Fruit fly (Drosophila melanogaster) whole organism, embryonic: Measurements from ENCODE around the gene CG6231.

Experiments used
- BEAF-32 ChIP-seq: fragments of 200-800 bp; sonication (Bioruptor generic); optimal IDR thresholded peaks from 3 replicates; lab custom pipeline; 2017; ENCODE audit warnings: missing biosample characterization, missing genetic modification characterization, mild to moderate bottlenecking, moderate library complexity, missing genetic modification reagents
- BtbVII ChIP-seq: fragments of 200-800 bp; sonication (Bioruptor generic); optimal IDR thresholded peaks from 3 replicates; lab custom pipeline; 2017; ENCODE audit warnings: missing biosample characterization, mild to moderate bottlenecking, missing genetic modification characterization
- C15 ChIP-seq: fragments of 200-800 bp; sonication (Bioruptor generic); IDR thresholded peaks from 3 replicates; pipeline ENCODE4 v1.3.6; 2022; ENCODE audit warnings: missing biosample characterization, missing genetic modification characterization
- CG10565 ChIP-seq: fragments of 200-800 bp; sonication (Bioruptor generic); optimal IDR thresholded peaks from 3 replicates; lab custom pipeline; 2016; ENCODE audit warnings: missing biosample characterization, mild to moderate bottlenecking, missing genetic modification characterization
- CG10959 ChIP-seq: fragments of 200-800 bp; sonication (Bioruptor generic); IDR thresholded peaks from 2 replicates; pipeline ENCODE4 v1.3.6; 2022; ENCODE audit warnings: missing biosample characterization, missing genetic modification characterization
- CG12769 ChIP-seq: fragments of 200-800 bp; sonication (Bioruptor generic); optimal IDR thresholded peaks from 2 replicates; lab custom pipeline; 2019; ENCODE audit warnings: missing biosample characterization, mild to moderate bottlenecking, missing genetic modification characterization, moderate library complexity
- CG13894 ChIP-seq: fragments of 200-800 bp; sonication (Bioruptor generic); optimal IDR thresholded peaks from 3 replicates; lab custom pipeline; 2018; ENCODE audit warnings: missing biosample characterization, mild to moderate bottlenecking, missing genetic modification characterization, moderate library complexity
- CG14860 ChIP-seq: fragments of 200-800 bp; sonication (Bioruptor generic); IDR thresholded peaks from 3 replicates; pipeline ENCODE4 v1.3.6; 2022; ENCODE audit warnings: missing biosample characterization, missing genetic modification characterization; ENCODE audit not compliant: partially characterized antibody
- CG14965 ChIP-seq: fragments of 200-800 bp; sonication (Bioruptor generic); optimal IDR thresholded peaks from 2 replicates; lab custom pipeline; 2016; ENCODE audit warnings: missing biosample characterization, missing genetic modification characterization, borderline replicate concordance
- CG15269 ChIP-seq: fragments of 200-800 bp; sonication (Bioruptor generic); optimal IDR thresholded peaks from 2 replicates; lab custom pipeline; 2018; ENCODE audit warnings: missing biosample characterization, mild to moderate bottlenecking, missing genetic modification characterization, moderate library complexity
- CG1647 ChIP-seq: fragments of 200-800 bp; sonication (Bioruptor generic); optimal IDR thresholded peaks from 3 replicates; lab custom pipeline; 2016; ENCODE audit warnings: missing biosample characterization, missing genetic modification characterization
- CG17568 ChIP-seq: fragments of 200-800 bp; sonication (Bioruptor generic); optimal IDR thresholded peaks from 2 replicates; lab custom pipeline; 2018; ENCODE audit warnings: missing biosample characterization, mild to moderate bottlenecking, missing genetic modification characterization, moderate library complexity
- CG17802 ChIP-seq: fragments of 200-800 bp; sonication (Bioruptor generic); optimal IDR thresholded peaks from 2 replicates; lab custom pipeline; 2018; ENCODE audit warnings: missing biosample characterization, mild to moderate bottlenecking, missing genetic modification characterization, moderate library complexity
- CG17912 ChIP-seq: fragments of 200-800 bp; sonication (Bioruptor generic); optimal IDR thresholded peaks from 2 replicates; lab custom pipeline; 2018; ENCODE audit warnings: missing biosample characterization, mild to moderate bottlenecking, missing genetic modification characterization
- CG18262 ChIP-seq: fragments of 200-800 bp; optimal IDR thresholded peaks from 3 replicates; lab custom pipeline; 2019; ENCODE audit warnings: missing biosample characterization, mild to moderate bottlenecking, missing genetic modification characterization, moderate library complexity
- CG18599 ChIP-seq: fragments of 200-800 bp; sonication (Bioruptor generic); optimal IDR thresholded peaks from 3 replicates; lab custom pipeline; 2017; ENCODE audit warnings: missing biosample characterization, missing genetic modification characterization, mild to moderate bottlenecking, moderate library complexity, missing genetic modification reagents
- CG2120 ChIP-seq: fragments of 200-800 bp; sonication (Bioruptor generic); optimal IDR thresholded peaks from 3 replicates; lab custom pipeline; 2016; ENCODE audit warnings: missing biosample characterization, missing genetic modification characterization
- CG2199 ChIP-seq: fragments of 200-800 bp; sonication (Bioruptor generic); IDR thresholded peaks from 3 replicates; pipeline ENCODE4 v1.3.6; 2022; ENCODE audit warnings: missing biosample characterization, missing genetic modification characterization
- CG31388 ChIP-seq: fragments of 200-800 bp; sonication (Bioruptor generic); optimal IDR thresholded peaks from 2 replicates; lab custom pipeline; 2016; ENCODE audit warnings: missing biosample characterization, missing genetic modification characterization
- CG32772 ChIP-seq: fragments of 200-800 bp; sonication (Bioruptor generic); IDR thresholded peaks from 2 replicates; pipeline ENCODE4 v1.3.6; 2022; ENCODE audit warnings: missing biosample characterization, missing genetic modification characterization
- CG4707 ChIP-seq: fragments of 200-800 bp; sonication (Bioruptor generic); optimal IDR thresholded peaks from 2 replicates; lab custom pipeline; 2018; ENCODE audit warnings: missing biosample characterization, mild to moderate bottlenecking, missing genetic modification characterization, moderate library complexity
- CG6854 ChIP-seq: fragments of 200-800 bp; sonication (Bioruptor generic); optimal IDR thresholded peaks from 3 replicates; lab custom pipeline; 2017; ENCODE audit warnings: missing biosample characterization, mild to moderate bottlenecking, missing genetic modification characterization
- CG7271 ChIP-seq: fragments of 200-800 bp; sonication (Bioruptor generic); optimal IDR thresholded peaks from 2 replicates; lab custom pipeline; 2018; ENCODE audit warnings: missing biosample characterization, mild to moderate bottlenecking, missing genetic modification characterization, moderate library complexity
- CG8359 ChIP-seq: fragments of 200-800 bp; sonication (Bioruptor generic); optimal IDR thresholded peaks from 2 replicates; lab custom pipeline; 2017; ENCODE audit warnings: missing biosample characterization, mild to moderate bottlenecking, missing genetic modification characterization, borderline replicate concordance
- CG8924 ChIP-seq: fragments of 200-800 bp; optimal IDR thresholded peaks from 3 replicates; lab custom pipeline; 2019; ENCODE audit warnings: missing biosample characterization, mild to moderate bottlenecking, missing genetic modification characterization, moderate library complexity
- CG9437 ChIP-seq: fragments of 200-800 bp; sonication (Bioruptor generic); optimal IDR thresholded peaks from 2 replicates; lab custom pipeline; 2018; ENCODE audit warnings: missing biosample characterization, mild to moderate bottlenecking, missing genetic modification characterization
- Camta ChIP-seq: fragments of 200-800 bp; sonication (Bioruptor generic); optimal IDR thresholded peaks from 2 replicates; lab custom pipeline; 2016; ENCODE audit warnings: missing biosample characterization, missing genetic modification characterization
- E2f1 ChIP-seq: fragments of 200-800 bp; sonication (Bioruptor generic); IDR thresholded peaks from 2 replicates; pipeline ENCODE4 v1.3.6; 2022; ENCODE audit warnings: missing biosample characterization, missing genetic modification characterization
- Fer1 ChIP-seq: fragments of 200-800 bp; sonication (Bioruptor generic); optimal IDR thresholded peaks from 2 replicates; lab custom pipeline; 2017; ENCODE audit warnings: missing biosample characterization, mild to moderate bottlenecking, missing genetic modification characterization
- Fer3 ChIP-seq: fragments of 200-800 bp; sonication (Bioruptor generic); optimal IDR thresholded peaks from 2 replicates; lab custom pipeline; 2018; ENCODE audit warnings: missing biosample characterization, mild to moderate bottlenecking, missing genetic modification characterization, moderate library complexity
- H2.0 ChIP-seq: fragments of 200-800 bp; sonication (Bioruptor generic); IDR thresholded peaks from 2 replicates; pipeline ENCODE4 v1.3.6; 2022; ENCODE audit warnings: missing biosample characterization, missing genetic modification characterization
- Hmr ChIP-seq: fragments of 200-800 bp; sonication (Bioruptor generic); optimal IDR thresholded peaks from 3 replicates; lab custom pipeline; 2017; ENCODE audit warnings: mild to moderate bottlenecking, missing biosample characterization, missing genetic modification reagents, missing genetic modification characterization
- Hr78 ChIP-seq, 2 experiments: fragments of 200-800 bp in 1 of 2; fragments of >200 bp in 1 of 2; sonication (Bioruptor generic) in 1 of 2; optimal IDR thresholded peaks; 2 replicates each; lab custom pipeline; 2017 to 2019; ENCODE audit warnings: missing biosample characterization in 2 of 2, missing genetic modification characterization in 2 of 2, mild to moderate bottlenecking in 1 of 2, moderate library complexity in 1 of 2
- Nf-YA ChIP-seq: fragments of 200-800 bp; sonication (Bioruptor generic); IDR thresholded peaks from 2 replicates; pipeline ENCODE4 v1.3.6; 2022; ENCODE audit warnings: missing biosample characterization, missing genetic modification characterization
- Oaz ChIP-seq: fragments of 200-800 bp; sonication (Bioruptor generic); IDR thresholded peaks from 2 replicates; pipeline ENCODE4 v1.3.6; 2022; ENCODE audit warnings: missing biosample characterization, missing genetic modification characterization
- chif ChIP-seq, 2 experiments: fragments of 200-800 bp; sonication (Bioruptor generic); optimal IDR thresholded peaks; 3 replicates each; lab custom pipeline; 2016; ENCODE audit warnings: missing biosample characterization in 2 of 2, missing genetic modification characterization in 2 of 2
- crc ChIP-seq: fragments of 200-800 bp; sonication (Bioruptor generic); optimal IDR thresholded peaks from 2 replicates; lab custom pipeline; 2016; ENCODE audit warnings: missing biosample characterization, missing genetic modification characterization
- crp ChIP-seq, 2 experiments: fragments of 200-800 bp; sonication (Bioruptor generic); optimal IDR thresholded peaks; 2 replicates in 1 of 2; 3 replicates in 1 of 2; lab custom pipeline; 2017; ENCODE audit warnings: missing biosample characterization in 2 of 2, missing genetic modification characterization in 2 of 2, mild to moderate bottlenecking in 1 of 2, moderate library complexity in 1 of 2
- cwo ChIP-seq: fragments of 200-800 bp; sonication (Bioruptor generic); optimal IDR thresholded peaks from 3 replicates; lab custom pipeline; 2017; ENCODE audit warnings: missing biosample characterization, missing genetic modification characterization, mild to moderate bottlenecking, moderate library complexity, missing genetic modification reagents
- dimm ChIP-seq: fragments of 200-800 bp; sonication (Bioruptor generic); IDR thresholded peaks from 2 replicates; pipeline ENCODE4 v1.3.6; 2022; ENCODE audit warnings: missing biosample characterization, missing genetic modification characterization
- disco-r ChIP-seq: fragments of 200-800 bp; sonication (Bioruptor generic); optimal IDR thresholded peaks from 2 replicates; lab custom pipeline; 2016; ENCODE audit warnings: missing biosample characterization, missing genetic modification characterization
- dmrt99B ChIP-seq: fragments of 200-800 bp; sonication (Bioruptor generic); optimal IDR thresholded peaks from 2 replicates; lab custom pipeline; 2018; ENCODE audit warnings: missing biosample characterization, mild to moderate bottlenecking, missing genetic modification characterization, moderate library complexity
- gro ChIP-seq: fragments of 200-800 bp; sonication (Bioruptor generic); optimal IDR thresholded peaks from 2 replicates; lab custom pipeline; 2016; ENCODE audit warnings: missing biosample characterization, missing genetic modification characterization
- hkb ChIP-seq, 2 experiments: fragments of 200-800 bp in 1 of 2; fragments of >200 bp in 1 of 2; sonication (Bioruptor generic) in 1 of 2; IDR thresholded peaks in 1 of 2; optimal IDR thresholded peaks in 1 of 2; 2 replicates each; pipeline versions ENCODE4 v1.3.6 to Lab custom; 2017 to 2022; ENCODE audit warnings: missing biosample characterization in 1 of 2, missing genetic modification characterization in 1 of 2
- nerfin-1 ChIP-seq: fragments of 200-800 bp; sonication (Bioruptor generic); optimal IDR thresholded peaks from 3 replicates; lab custom pipeline; 2019; ENCODE audit warnings: missing biosample characterization, mild to moderate bottlenecking, missing genetic modification characterization, moderate library complexity
- rib ChIP-seq: fragments of 200-800 bp; sonication (Bioruptor generic); IDR thresholded peaks from 2 replicates; pipeline ENCODE4 v1.3.6; 2022; ENCODE audit warnings: missing biosample characterization, missing genetic modification characterization
- salm ChIP-seq: fragments of 200-800 bp; sonication (Bioruptor generic); optimal IDR thresholded peaks from 2 replicates; lab custom pipeline; 2018; ENCODE audit warnings: missing biosample characterization, mild to moderate bottlenecking, missing genetic modification characterization
- so ChIP-seq: fragments of 200-800 bp; sonication (Bioruptor generic); IDR thresholded peaks from 3 replicates; pipeline ENCODE4 v1.3.6; 2022; ENCODE audit warnings: missing biosample characterization, missing genetic modification characterization
- sob ChIP-seq: fragments of 200-800 bp; sonication (Bioruptor generic); IDR thresholded peaks from 2 replicates; pipeline ENCODE4 v1.3.6; 2022; ENCODE audit warnings: missing biosample characterization, missing genetic modification characterization
- vfl ChIP-seq: fragments of 200-800 bp; sonication (Bioruptor generic); optimal IDR thresholded peaks from 2 replicates; lab custom pipeline; 2016; ENCODE audit warnings: missing biosample characterization, missing genetic modification characterization

CG6231 gene

DNA sequence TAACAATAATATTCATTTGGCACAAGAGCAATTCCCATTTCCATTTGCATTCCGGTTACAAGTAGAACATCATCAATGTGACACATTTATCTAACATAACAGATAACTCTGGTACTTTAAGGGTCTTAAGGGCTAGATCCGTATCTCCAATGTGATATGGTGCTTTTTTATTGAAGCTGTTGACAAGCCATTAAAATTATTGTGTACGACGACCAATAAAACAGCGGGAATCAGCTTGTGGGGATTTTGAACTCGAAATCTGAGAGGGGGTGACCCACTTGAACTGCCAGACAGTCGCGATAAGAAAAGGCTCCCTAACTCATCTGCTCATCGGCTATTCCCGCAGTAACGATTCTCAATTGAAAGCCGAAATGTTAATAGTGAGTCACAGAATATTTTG is 61.3 kb downstream of the CG6231 start (continued):
- TF ChIP-seq CG12769 (tag; lab: Kevin White, UChicago) (peak; percentile 46), Hr78 (GFP tag; optimal IDR thresholded peaks at IDR 0.05; lab: Kevin White, UChicago) (peak in 1 of 2 experiments; percentile 86), BEAF-32 (GFP tag; lab: Kevin White, UChicago) (no peak), chif (GFP tag; optimal IDR thresholded peaks at IDR 0.05; lab: Kevin White, UChicago) (no peak), CG8359 (no peak), H2.0 (GFP tag; lab: Robert Waterston, UW) (no peak), CG17568 (GFP tag; lab: Kevin White, UChicago) (peak; percentile 37), cwo (GFP tag; lab: Kevin White, UChicago) (no peak), CG18599 (no peak), Nf-YA (GFP tag; lab: Robert Waterston, UW) (no peak), E2f1 (GFP tag; lab: Robert Waterston, UW) (no peak), disco-r (GFP tag; lab: Kevin White, UChicago) (no peak), CG2199 (no peak), crp (GFP tag; optimal IDR thresholded peaks at IDR 0.05; lab: Kevin White, UChicago) (no peak), gro (GFP tag; lab: Kevin White, UChicago) (no peak), dmrt99B (tag; lab: Kevin White, UChicago) (no peak), so (GFP tag; lab: Robert Waterston, UW) (no peak), CG1647 (GFP tag; lab: Kevin White, UChicago) (no peak), CG14965 (GFP tag; lab: Kevin White, UChicago) (no peak), CG6854 (GFP tag; lab: Kevin White, UChicago) (no peak), hkb (optimal IDR thresholded peaks at IDR 0.05; lab: Kevin White, UChicago) (no peak), hkb (GFP tag; IDR thresholded peaks at IDR 0.05; lab: Robert Waterston, UW) (no peak), BtbVII (peak; percentile 18), CG17912 (peak; percentile 44), dimm (GFP tag; lab: Robert Waterston, UW) (no peak), CG10565 (GFP tag; lab: Kevin White, UChicago) (no peak), Hmr (GFP tag; lab: Kevin White, UChicago) (peak; percentile 5), CG32772 (GFP tag; lab: Robert Waterston, UW) (no peak), CG2120 (GFP tag; lab: Kevin White, UChicago) (no peak), sob (GFP tag; lab: Robert Waterston, UW) (0 out of 2 replicates have a peak, but pooled peaks have one; percentile 7), CG15269 (peak; percentile 38), rib (GFP tag; lab: Robert Waterston, UW) (no peak), CG17802 (tag; lab: Kevin White, UChicago) (no peak), salm (tag; lab: Kevin White, UChicago) (no peak), Fer1 (peak; percentile 2), Oaz (GFP tag; lab: Robert Waterston, UW) (no peak), CG14860 (GFP tag; lab: Robert Waterston, UW) (no peak), vfl (no peak), CG8924 (tag; lab: Kevin White, UChicago) (no peak), CG9437 (GFP tag; lab: Kevin White, UChicago) (no peak), Fer3 (tag; lab: Kevin White, UChicago) (no peak), CG18262 (no peak), CG4707 (GFP tag; lab: Kevin White, UChicago) (no peak), nerfin-1 (no peak), CG10959 (no peak), CG31388 (GFP tag; lab: Kevin White, UChicago) (no peak), Camta (no peak), CG7271 (tag; lab: Kevin White, UChicago) (no peak), C15 (GFP tag; lab: Robert Waterston, UW) (no peak), crc (GFP tag; lab: Kevin White, UChicago) (no peak), CG13894 (tag; lab: Kevin White, UChicago) (peak; percentile 63)
